Fruit fly (Drosophila melanogaster) whole organism, pupa: ENCODE data around the gene Mdh2.

Source experiments
- CG10348 ChIP-seq: fragments of 200-800 bp; sonication (Bioruptor generic); IDR thresholded peaks from 2 replicates; pipeline ENCODE4 v1.3.6; 2022; ENCODE audit warnings: missing biosample characterization, missing genetic modification characterization
- CG12605 ChIP-seq: fragments of 200-800 bp; sonication (Bioruptor generic); IDR thresholded peaks from 2 replicates; pipeline ENCODE4 v1.3.6; 2022; ENCODE audit warnings: missing biosample characterization, missing genetic modification characterization
- CG13204 ChIP-seq: fragments of 200-800 bp; sonication (Bioruptor generic); optimal IDR thresholded peaks from 2 replicates; lab custom pipeline; 2018; ENCODE audit warnings: missing biosample characterization, mild to moderate bottlenecking, missing genetic modification characterization, moderate library complexity
- CG14655 ChIP-seq: fragments of 200-800 bp; sonication (Bioruptor generic); optimal IDR thresholded peaks from 3 replicates; lab custom pipeline; 2017; ENCODE audit warnings: mild to moderate bottlenecking, missing biosample characterization, missing genetic modification reagents, missing genetic modification characterization
- CG15710 ChIP-seq: fragments of 200-800 bp; sonication (Bioruptor generic); optimal IDR thresholded peaks from 2 replicates; lab custom pipeline; 2018; ENCODE audit warnings: missing biosample characterization, mild to moderate bottlenecking, missing genetic modification characterization, moderate library complexity
- CG17806 ChIP-seq: fragments of 200-800 bp; sonication (Bioruptor generic); optimal IDR thresholded peaks from 2 replicates; lab custom pipeline; 2018; ENCODE audit warnings: missing biosample characterization, mild to moderate bottlenecking, missing genetic modification characterization, moderate library complexity
- CG32121 ChIP-seq: fragments of 200-800 bp; sonication (Bioruptor generic); IDR thresholded peaks from 2 replicates; pipeline ENCODE4 v1.3.6; 2022; ENCODE audit warnings: missing biosample characterization, missing genetic modification characterization
- CG34367 ChIP-seq: fragments of 200-800 bp; sonication (Bioruptor generic); optimal IDR thresholded peaks from 2 replicates; lab custom pipeline; 2018; ENCODE audit warnings: missing biosample characterization, mild to moderate bottlenecking, missing genetic modification characterization
- CG4496 ChIP-seq: fragments of 200-800 bp; sonication (Bioruptor generic); IDR thresholded peaks from 3 replicates; pipeline ENCODE4 v1.3.6; 2022; ENCODE audit warnings: missing biosample characterization, missing genetic modification characterization
- CG8159 ChIP-seq: fragments of 200-800 bp; sonication (Bioruptor generic); optimal IDR thresholded peaks from 3 replicates; lab custom pipeline; 2018; ENCODE audit warnings: missing biosample characterization, mild to moderate bottlenecking, missing genetic modification characterization, moderate library complexity
- CG8301 ChIP-seq: fragments of 200-800 bp; sonication (Bioruptor generic); optimal IDR thresholded peaks from 2 replicates; lab custom pipeline; 2018; ENCODE audit warnings: missing biosample characterization, mild to moderate bottlenecking, missing genetic modification characterization
- CG9948 ChIP-seq: fragments of 200-800 bp; sonication (Bioruptor generic); optimal IDR thresholded peaks from 2 replicates; lab custom pipeline; 2018; ENCODE audit warnings: missing biosample characterization, mild to moderate bottlenecking, missing genetic modification characterization, moderate library complexity
- D1 ChIP-seq: fragments of 200-800 bp; sonication (Bioruptor generic); optimal IDR thresholded peaks from 2 replicates; lab custom pipeline; 2018; ENCODE audit warnings: missing biosample characterization, mild to moderate bottlenecking, missing genetic modification characterization, moderate library complexity
- EcR ChIP-seq: fragments of 200-800 bp; sonication (Bioruptor generic); optimal IDR thresholded peaks from 3 replicates; lab custom pipeline; 2019; ENCODE audit warnings: missing biosample characterization, missing genetic modification characterization, mild to moderate bottlenecking, moderate library complexity, missing genetic modification reagents
- Ets98B ChIP-seq: fragments of 200-800 bp; sonication (Bioruptor generic); IDR thresholded peaks from 2 replicates; pipeline ENCODE4 v1.3.6; 2022; ENCODE audit warnings: missing biosample characterization, missing genetic modification characterization
- Pif1A ChIP-seq: fragments of 200-800 bp; sonication (Bioruptor generic); optimal IDR thresholded peaks from 3 replicates; lab custom pipeline; 2016; ENCODE audit warnings: missing biosample characterization, missing genetic modification characterization
- Pif1B ChIP-seq: fragments of 200-800 bp; sonication (Bioruptor generic); optimal IDR thresholded peaks from 3 replicates; lab custom pipeline; 2016; ENCODE audit warnings: missing biosample characterization, missing genetic modification characterization
- Snoo ChIP-seq: fragments of 200-800 bp; sonication (Bioruptor generic); optimal IDR thresholded peaks from 3 replicates; lab custom pipeline; 2017; ENCODE audit warnings: missing biosample characterization, mild to moderate bottlenecking, missing genetic modification characterization, inconsistent platforms
- fd96Ca ChIP-seq: fragments of 200-800 bp; sonication (Bioruptor generic); IDR thresholded peaks from 3 replicates; pipeline ENCODE4 v1.3.6; 2022; ENCODE audit warnings: missing biosample characterization, missing genetic modification characterization
- gl ChIP-seq: fragments of 200-800 bp; sonication (Bioruptor generic); optimal IDR thresholded peaks from 2 replicates; lab custom pipeline; 2018; ENCODE audit warnings: missing biosample characterization, mild to moderate bottlenecking, missing genetic modification characterization
- rn ChIP-seq: fragments of 200-800 bp; sonication (Bioruptor generic); IDR thresholded peaks from 2 replicates; pipeline ENCODE4 v1.3.6; 2022; ENCODE audit warnings: missing biosample characterization, missing genetic modification characterization

Mdh2 gene

DNA sequence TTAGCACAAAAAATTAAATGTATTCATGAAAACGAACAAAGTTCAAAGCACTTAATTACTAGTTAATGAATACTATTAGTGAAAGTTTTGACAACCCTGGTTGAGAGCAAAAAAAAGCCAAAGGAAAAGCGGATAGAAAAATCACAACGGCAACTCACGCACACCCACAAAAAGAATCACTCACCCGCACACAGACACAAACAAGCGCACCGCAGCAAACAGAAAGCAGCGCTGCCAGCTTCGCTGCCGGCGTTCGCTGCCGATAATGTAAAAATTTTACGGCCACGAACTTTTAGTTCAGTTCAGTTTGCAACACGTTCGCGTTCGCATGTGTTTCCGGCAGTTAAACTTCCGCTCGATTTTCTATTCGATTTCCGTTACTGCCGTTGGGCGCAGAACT, 41.3 kb downstream of the Mdh2 start, which contains the start of gene CG18599:
Gene CG18599, plus strand, starts transcription at position 301 of the 400 bp plus-strand sequence.
- TF ChIP-seq Snoo: no peak
- no peak for TF ChIP-seq CG14655 (GFP tag; lab: Kevin White, UChicago)
- TF ChIP-seq CG10348 (GFP tag; lab: Robert Waterston, UW): no peak
- TF ChIP-seq EcR (GFP tag; lab: Kevin White, UChicago): no peak

- TF ChIP-seq CG34367 (no peak), CG13204 (GFP tag; lab: Kevin White, UChicago) (no peak), fd96Ca (GFP tag; lab: Robert Waterston, UW) (no peak), CG10348 (GFP tag; lab: Robert Waterston, UW) (no peak), CG15710 (tag; lab: Kevin White, UChicago) (no peak), CG9948 (tag; lab: Kevin White, UChicago) (no peak), D1 (no peak), CG8301 (no peak), Snoo (no peak), gl (tag; lab: Kevin White, UChicago) (no peak), CG12605 (no peak), CG4496 (GFP tag; lab: Robert Waterston, UW) (no peak), CG17806 (no peak), Pif1B (no peak), rn (GFP tag; lab: Robert Waterston, UW) (no peak), CG8159 (tag; lab: Kevin White, UChicago) (no peak), CG32121 (no peak), EcR (GFP tag; lab: Kevin White, UChicago) (no peak), Ets98B (GFP tag; lab: Robert Waterston, UW) (no peak)
Observed at dm6 chr3R:18269744-18270348, 43.6 kb downstream of the Mdh2 start.

dm6 chr3R:18274328-18275098, 48.3 kb downstream of the Mdh2 start, which contains the start of the genes Vps39 and eIF1A:
Gene Vps39, minus strand, starts transcription at chr3R:18274446.
Gene eIF1A, plus strand, starts transcription at chr3R:18274665.
- TF ChIP-seq CG10348 (GFP tag; lab: Robert Waterston, UW) (no peak), CG15710 (tag; lab: Kevin White, UChicago) (no peak), CG17806 (no peak), rn (GFP tag; lab: Robert Waterston, UW) (no peak), Snoo (no peak), CG12605 (no peak)

DNA sequence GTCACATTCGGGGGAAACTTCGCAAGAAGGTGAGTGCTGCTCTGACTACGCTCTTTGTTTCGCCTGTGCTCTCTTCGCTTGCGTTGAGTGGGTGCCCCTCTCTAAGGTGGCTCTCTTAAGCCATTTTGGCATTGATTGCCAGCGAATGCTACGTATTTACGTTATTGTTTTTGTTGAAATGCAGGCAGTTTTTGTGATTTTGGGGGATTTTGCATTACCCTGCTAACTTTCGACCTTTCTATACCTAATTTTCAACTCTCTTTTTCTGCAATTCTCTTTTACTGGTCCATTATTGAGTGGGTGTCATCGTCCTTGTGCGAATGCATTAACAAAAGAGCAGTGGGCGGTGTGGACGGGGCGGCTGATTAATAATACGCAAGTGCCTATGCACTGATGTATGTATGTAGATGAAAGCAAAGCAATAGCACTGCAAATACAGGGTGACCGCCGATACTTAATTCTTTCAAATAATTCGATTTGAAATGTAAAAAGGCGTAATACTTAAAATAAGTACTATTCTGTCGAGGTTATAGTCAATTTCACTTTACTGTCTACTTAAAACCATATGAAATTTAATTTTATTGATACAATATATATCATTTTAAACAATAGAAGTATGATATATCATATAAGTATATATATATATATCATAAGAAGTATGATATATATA, 49.1 kb downstream of the Mdh2 start:
- TF ChIP-seq CG10348 (GFP tag; lab: Robert Waterston, UW): no peak
- peak; percentile 10; the same call in 1 of the 2 replicates for TF ChIP-seq Ets98B (GFP tag; lab: Robert Waterston, UW)
- no peak for TF ChIP-seq Pif1A (GFP tag; lab: Kevin White, UChicago)
- peak; percentile 67 for TF ChIP-seq CG12605
- peak; percentile 5 for TF ChIP-seq Pif1B
- peak; percentile 75 for TF ChIP-seq CG32121
- peak; percentile 69 for TF ChIP-seq CG4496 (GFP tag; lab: Robert Waterston, UW)
- peak; percentile 19 for TF ChIP-seq CG34367
- TF ChIP-seq EcR (GFP tag; lab: Kevin White, UChicago): peak; percentile 94
- TF ChIP-seq CG13204 (GFP tag; lab: Kevin White, UChicago): no peak
- TF ChIP-seq CG15710 (tag; lab: Kevin White, UChicago): peak; percentile 9
- TF ChIP-seq CG17806: peak; percentile 25

DNA sequence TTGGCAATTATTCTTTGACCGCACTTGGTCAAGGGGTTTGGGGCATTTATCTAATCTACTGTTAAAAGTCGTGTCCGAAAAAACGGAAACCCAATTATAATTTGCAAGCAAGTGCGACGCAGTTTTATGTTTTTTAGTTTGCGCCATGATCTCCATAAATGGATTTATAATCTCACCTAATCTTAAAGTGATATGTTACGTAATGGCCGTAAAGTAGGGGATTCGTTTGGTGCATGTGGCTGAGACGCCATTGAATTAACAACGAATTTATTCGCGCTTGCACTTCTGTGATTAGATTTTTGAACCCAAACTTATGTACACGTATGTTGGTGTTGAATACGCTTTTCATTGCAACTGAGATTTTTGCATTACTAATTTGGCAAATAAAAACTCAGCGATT, 50.5 kb downstream of the Mdh2 start:
- TF ChIP-seq rn (GFP tag; lab: Robert Waterston, UW) (no peak), CG32121 (no peak), CG12605 (no peak), CG15710 (tag; lab: Kevin White, UChicago) (no peak), CG34367 (no peak), fd96Ca (GFP tag; lab: Robert Waterston, UW) (no peak), CG8159 (tag; lab: Kevin White, UChicago) (no peak), D1 (no peak)

DNA sequence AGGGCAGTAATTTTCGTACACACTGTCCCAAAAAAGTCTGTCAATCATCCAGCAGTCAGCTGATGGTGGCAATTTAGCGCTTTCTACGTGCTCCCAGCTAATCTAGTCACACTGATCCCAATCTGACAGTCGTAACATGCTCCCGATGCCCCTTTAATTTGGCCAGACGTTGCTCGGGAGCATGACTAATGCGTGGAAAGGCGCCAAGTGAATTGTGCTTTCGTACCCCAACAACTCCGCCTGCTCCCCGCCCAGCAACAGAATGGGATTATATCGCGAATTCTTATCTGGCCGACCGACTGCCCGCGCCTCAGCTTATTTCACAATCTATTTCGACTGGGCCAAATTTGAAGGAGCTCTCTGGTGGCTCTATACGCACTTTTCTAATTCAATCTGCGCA, 51.2 kb downstream of the Mdh2 start:
- TF ChIP-seq CG34367: no peak
- TF ChIP-seq CG32121: 0 out of 2 replicates have a peak, but pooled peaks have one; percentile 33
